Worm (Caenorhabditis elegans) whole organism, L3 larva: ENCODE results near the gene pgp-14.

Source experiments
- ZK546.5 ChIP-seq: sonication (generic microtip); optimal IDR thresholded peaks from 2 replicates; lab custom pipeline; 2017; ENCODE audit warnings: missing biosample characterization, missing genetic modification characterization
- aly-2 ChIP-seq: fragments of 150-350 bp; optimal IDR thresholded peaks from 2 replicates; lab custom pipeline; 2014; ENCODE audit warnings: missing biosample characterization, missing genetic modification characterization
- ceh-9 ChIP-seq: sonication (generic microtip); optimal IDR thresholded peaks from 2 replicates; lab custom pipeline; 2018; ENCODE audit warnings: missing biosample characterization, missing genetic modification characterization
- daf-12 ChIP-seq: fragments of 150-350 bp; optimal IDR thresholded peaks from 2 replicates; lab custom pipeline; 2014; ENCODE audit warnings: missing biosample characterization, missing genetic modification reagents, missing genetic modification characterization
- egl-27 ChIP-seq: sonication (generic microtip); optimal IDR thresholded peaks from 4 replicates; lab custom pipeline; 2017; ENCODE audit warnings: missing biosample characterization, missing genetic modification reagents, missing genetic modification characterization
- elt-1 ChIP-seq: fragments of 150-350 bp; optimal IDR thresholded peaks from 2 replicates; lab custom pipeline; 2014; ENCODE audit warnings: missing biosample characterization, missing genetic modification characterization
- elt-2 ChIP-seq: sonication (generic microtip); optimal IDR thresholded peaks from 2 replicates; lab custom pipeline; 2016; ENCODE audit warnings: missing genetic modification reagents, mild to moderate bottlenecking, missing genetic modification characterization, missing compliant biosample characterization
- eor-1 ChIP-seq, 2 experiments: fragments of 150-350 bp; optimal IDR thresholded peaks; 2 replicates each; lab custom pipeline; 2014 to 2018; ENCODE audit warnings: missing biosample characterization in 2 of 2, missing genetic modification characterization in 2 of 2
- fkh-10 ChIP-seq: sonication (generic microtip); optimal IDR thresholded peaks from 2 replicates; lab custom pipeline; 2017; ENCODE audit warnings: missing biosample characterization, missing genetic modification reagents, missing genetic modification characterization
- fkh-2 ChIP-seq: fragments of 150-350 bp; optimal IDR thresholded peaks from 2 replicates; lab custom pipeline; 2014; ENCODE audit warnings: missing biosample characterization, missing genetic modification reagents, missing genetic modification characterization
- fos-1 ChIP-seq: fragments of 150-350 bp; optimal IDR thresholded peaks from 2 replicates; lab custom pipeline; 2014; ENCODE audit warnings: missing biosample characterization, missing genetic modification characterization
- hmg-11 ChIP-seq: sonication (generic microtip); optimal IDR thresholded peaks from 2 replicates; lab custom pipeline; 2016; ENCODE audit warnings: missing genetic modification characterization, missing compliant biosample characterization
- jun-1 ChIP-seq: fragments of 150-350 bp; optimal IDR thresholded peaks from 2 replicates; lab custom pipeline; 2014; ENCODE audit warnings: missing biosample characterization, missing genetic modification reagents, missing genetic modification characterization
- lin-39 ChIP-seq: fragments of 150-350 bp; optimal IDR thresholded peaks from 2 replicates; lab custom pipeline; 2018; ENCODE audit warnings: missing biosample characterization, missing genetic modification reagents, missing genetic modification characterization
- lsy-12 ChIP-seq: sonication (generic microtip); optimal IDR thresholded peaks from 2 replicates; lab custom pipeline; 2016; ENCODE audit warnings: mild to moderate bottlenecking, missing genetic modification characterization, missing compliant biosample characterization
- mdl-1 ChIP-seq: fragments of 150-350 bp; optimal IDR thresholded peaks from 2 replicates; lab custom pipeline; 2014; ENCODE audit warnings: missing biosample characterization, missing genetic modification characterization
- mml-1 ChIP-seq: fragments of 150-350 bp; sonication (generic microtip); optimal IDR thresholded peaks from 3 replicates; lab custom pipeline; 2014; ENCODE audit warnings: missing biosample characterization, missing genetic modification characterization
- nfya-1 ChIP-seq: sonication (generic microtip); optimal IDR thresholded peaks from 2 replicates; lab custom pipeline; 2017; ENCODE audit warnings: missing genetic modification characterization, mild to moderate bottlenecking, missing compliant biosample characterization, antibody characterized with exemption, moderate library complexity; ENCODE audit not compliant: insufficient read depth
- nhr-12 ChIP-seq: fragments of 150-350 bp; optimal IDR thresholded peaks from 2 replicates; lab custom pipeline; 2014; ENCODE audit warnings: missing biosample characterization, missing genetic modification characterization
- nhr-23 ChIP-seq: fragments of 150-350 bp; optimal IDR thresholded peaks from 2 replicates; lab custom pipeline; 2014; ENCODE audit warnings: missing biosample characterization, missing genetic modification reagents, missing genetic modification characterization
- nhr-237 ChIP-seq: fragments of 150-350 bp; optimal IDR thresholded peaks from 2 replicates; lab custom pipeline; 2014; ENCODE audit warnings: missing biosample characterization, missing genetic modification characterization
- nhr-25 ChIP-seq: sonication (generic microtip); optimal IDR thresholded peaks from 2 replicates; lab custom pipeline; 2017; ENCODE audit warnings: missing biosample characterization, missing genetic modification characterization
- nhr-28 ChIP-seq: fragments of 150-350 bp; optimal IDR thresholded peaks from 2 replicates; lab custom pipeline; 2014; ENCODE audit warnings: missing biosample characterization, missing genetic modification characterization
- nhr-67 ChIP-seq: fragments of 150-350 bp; optimal IDR thresholded peaks from 2 replicates; lab custom pipeline; 2014; ENCODE audit warnings: missing biosample characterization, missing genetic modification characterization
- nhr-76 ChIP-seq: fragments of 150-350 bp; sonication (generic microtip); optimal IDR thresholded peaks from 5 replicates; lab custom pipeline; 2014; ENCODE audit warnings: missing biosample characterization, missing genetic modification characterization
- nhr-77 ChIP-seq: fragments of 150-350 bp; optimal IDR thresholded peaks from 2 replicates; lab custom pipeline; 2014; ENCODE audit warnings: missing biosample characterization, missing genetic modification characterization
- pha-4 ChIP-seq: fragments of 150-350 bp; optimal IDR thresholded peaks from 2 replicates; lab custom pipeline; 2014; ENCODE audit warnings: missing biosample characterization, missing genetic modification reagents, missing genetic modification characterization
- pqm-1 ChIP-seq: fragments of 150-350 bp; optimal IDR thresholded peaks from 2 replicates; lab custom pipeline; 2017; ENCODE audit warnings: missing biosample characterization, missing genetic modification characterization, inconsistent platforms
- skn-1 ChIP-seq: fragments of 150-350 bp; optimal IDR thresholded peaks from 2 replicates; lab custom pipeline; 2014; ENCODE audit warnings: missing biosample characterization, missing genetic modification characterization
- snpc-4 ChIP-seq: fragments of 150-350 bp; optimal IDR thresholded peaks from 2 replicates; lab custom pipeline; 2014; ENCODE audit warnings: missing biosample characterization, missing genetic modification characterization
- tbx-2 ChIP-seq: sonication (generic microtip); optimal IDR thresholded peaks from 2 replicates; lab custom pipeline; 2016; ENCODE audit warnings: mild to moderate bottlenecking, missing genetic modification characterization, missing compliant biosample characterization
- unc-39 ChIP-seq: sonication (generic microtip); optimal IDR thresholded peaks from 4 replicates; lab custom pipeline; 2017; ENCODE audit warnings: missing biosample characterization, missing genetic modification characterization
- unc-62 ChIP-seq: fragments of 150-350 bp; sonication (generic microtip); optimal IDR thresholded peaks from 4 replicates; lab custom pipeline; 2014; ENCODE audit warnings: missing biosample characterization, missing genetic modification reagents, missing genetic modification characterization
- zag-1 ChIP-seq: fragments of 150-350 bp; optimal IDR thresholded peaks from 2 replicates; lab custom pipeline; 2014; ENCODE audit warnings: missing biosample characterization, missing genetic modification characterization
- ztf-11 ChIP-seq: fragments of 150-350 bp; optimal IDR thresholded peaks from 2 replicates; lab custom pipeline; 2014; ENCODE audit warnings: missing biosample characterization, missing genetic modification characterization
- ztf-4 ChIP-seq: fragments of 150-350 bp; optimal IDR thresholded peaks from 2 replicates; lab custom pipeline; 2014; ENCODE audit warnings: missing biosample characterization, missing genetic modification characterization

pgp-14 gene

ce11 chrX:12713014-12713413 is 36.4 kb downstream of the pgp-14 start:
- no peak for TF ChIP-seq elt-1 (tag; lab: Kevin White, UChicago)
- TF ChIP-seq elt-2 (tag; lab: Kevin White, UChicago): no peak
- TF ChIP-seq eor-1 (tag; optimal IDR thresholded peaks at IDR 0.05; lab: Kevin White, UChicago): no peak
- TF ChIP-seq nhr-25 (tag; lab: Kevin White, UChicago): no peak
- TF ChIP-seq nhr-77 (tag; lab: Kevin White, UChicago): no peak
- TF ChIP-seq nfya-1 (tag; lab: Kevin White, UChicago): peak; percentile 12
- no peak for TF ChIP-seq pqm-1 (tag; lab: Kevin White, UChicago)
- no peak for TF ChIP-seq pha-4

- no peak for TF ChIP-seq fos-1 (tag; lab: Kevin White, UChicago)
- no peak for TF ChIP-seq nhr-23 (tag; lab: Kevin White, UChicago)
- TF ChIP-seq hmg-11 (tag; lab: Kevin White, UChicago): no peak
- no peak for TF ChIP-seq ZK546.5 (tag; lab: Kevin White, UChicago)
- TF ChIP-seq ceh-9: no peak
- no peak for TF ChIP-seq aly-2 (tag; lab: Kevin White, UChicago)
- no peak for TF ChIP-seq pqm-1 (tag; lab: Kevin White, UChicago)
- no peak for TF ChIP-seq nhr-237 (tag; lab: Kevin White, UChicago)
- TF ChIP-seq daf-12 (tag; lab: Kevin White, UChicago): no peak
- no peak for TF ChIP-seq eor-1 (tag; optimal IDR thresholded peaks at IDR 0.05; lab: Kevin White, UChicago)
- TF ChIP-seq nhr-77 (tag; lab: Kevin White, UChicago): no peak
- TF ChIP-seq fkh-2 (tag; lab: Kevin White, UChicago): no peak
- no peak for TF ChIP-seq lsy-12 (tag; lab: Kevin White, UChicago)
- no peak for TF ChIP-seq nhr-28
- TF ChIP-seq, all 47 proteins: peak for 0
These were observed 37.0 kb downstream of the pgp-14 start, which contains the start of gene rgs-2 for ce11 chrX:12712353-12712752. rgs-2 (plus strand) TSS chrX:12712653.

ce11 chrX:12704721-12705120 is 44.7 kb downstream of the pgp-14 start, which contains the start of gene nhr-272:
nhr-272 (minus strand) TSS chrX:12704821.
- TF ChIP-seq egl-27 (tag; lab: Kevin White, UChicago): no peak
- TF ChIP-seq lsy-12 (tag; lab: Kevin White, UChicago): no peak
- no peak for TF ChIP-seq unc-62
- TF ChIP-seq fos-1 (tag; lab: Kevin White, UChicago): no peak
- TF ChIP-seq unc-39 (tag; lab: Kevin White, UChicago): no peak
- TF ChIP-seq ceh-9: no peak
- no peak for TF ChIP-seq fkh-10 (GFP tag; lab: Kevin White, UChicago)
- TF ChIP-seq lin-39: no peak
- no peak for TF ChIP-seq fkh-2 (tag; lab: Kevin White, UChicago)
- no peak for TF ChIP-seq nhr-237 (tag; lab: Kevin White, UChicago)
- no peak for TF ChIP-seq ztf-11
- no peak for TF ChIP-seq zag-1 (tag; lab: Kevin White, UChicago)
- TF ChIP-seq skn-1 (tag; lab: Kevin White, UChicago): no peak
- TF ChIP-seq nfya-1 (tag; lab: Kevin White, UChicago): no peak
- no peak for TF ChIP-seq nhr-76
- no peak for TF ChIP-seq nhr-12 (tag; lab: Kevin White, UChicago)
- no peak for TF ChIP-seq pha-4
- no peak for TF ChIP-seq snpc-4

ce11 chrX:12702713-12703112 is 46.7 kb downstream of the pgp-14 start:
- TF ChIP-seq aly-2 (tag; lab: Kevin White, UChicago) (no peak), nhr-28 (no peak), lsy-12 (tag; lab: Kevin White, UChicago) (no peak), lin-39 (no peak), mml-1 (tag; lab: Kevin White, UChicago) (no peak), tbx-2 (tag; lab: Kevin White, UChicago) (no peak), daf-12 (tag; lab: Kevin White, UChicago) (no peak), fos-1 (tag; lab: Kevin White, UChicago) (no peak), nhr-67 (tag; lab: Kevin White, UChicago) (no peak), ztf-11 (no peak), elt-2 (tag; lab: Kevin White, UChicago) (no peak), ztf-4 (no peak), pha-4 (no peak), egl-27 (tag; lab: Kevin White, UChicago) (no peak), hmg-11 (tag; lab: Kevin White, UChicago) (no peak), mdl-1 (no peak), fkh-2 (tag; lab: Kevin White, UChicago) (no peak), unc-62 (no peak), jun-1 (tag; lab: Kevin White, UChicago) (no peak)
